Worm (Caenorhabditis elegans): ENCODE data around the gene smvt-1.

DNA sequence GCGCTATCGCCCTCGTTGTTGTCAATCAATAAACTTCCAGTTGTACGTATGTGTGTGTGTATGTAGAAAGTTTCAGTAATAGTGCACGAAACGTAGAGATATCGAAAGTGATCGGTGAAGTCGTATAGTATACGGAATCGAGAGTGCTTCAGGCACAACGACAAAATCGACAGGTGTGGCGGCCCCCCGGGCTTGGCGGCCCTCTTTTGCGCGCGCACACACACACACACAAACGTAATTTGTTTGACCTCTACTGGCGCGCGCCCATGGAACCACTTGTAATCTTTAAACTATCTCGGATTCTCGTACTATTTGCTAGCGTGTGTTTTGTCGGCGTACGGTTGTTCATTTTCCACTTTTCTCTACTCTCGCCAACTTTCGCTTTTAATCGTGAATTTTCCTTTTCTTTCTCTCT lies 42.8 kb upstream of the smvt-1 start:
- no peak for TF ChIP-seq pag-3 (tag; optimal IDR thresholded peaks at IDR 0.05; ENCODE audit: borderline replicate concordance)
- TF ChIP-seq nfya-1 (tag; optimal IDR thresholded peaks at IDR 0.05) = peak; percentile 8
- no peak for TF ChIP-seq ttx-3 (tag; optimal IDR thresholded peaks at IDR 0.05)
- TF ChIP-seq dmd-4 (tag; optimal IDR thresholded peaks at IDR 0.05; ENCODE audit: borderline replicate concordance) = no peak
